Fruit fly (Drosophila melanogaster): ENCODE results near the gene CG4462.

The CG4462 gene

DNA sequence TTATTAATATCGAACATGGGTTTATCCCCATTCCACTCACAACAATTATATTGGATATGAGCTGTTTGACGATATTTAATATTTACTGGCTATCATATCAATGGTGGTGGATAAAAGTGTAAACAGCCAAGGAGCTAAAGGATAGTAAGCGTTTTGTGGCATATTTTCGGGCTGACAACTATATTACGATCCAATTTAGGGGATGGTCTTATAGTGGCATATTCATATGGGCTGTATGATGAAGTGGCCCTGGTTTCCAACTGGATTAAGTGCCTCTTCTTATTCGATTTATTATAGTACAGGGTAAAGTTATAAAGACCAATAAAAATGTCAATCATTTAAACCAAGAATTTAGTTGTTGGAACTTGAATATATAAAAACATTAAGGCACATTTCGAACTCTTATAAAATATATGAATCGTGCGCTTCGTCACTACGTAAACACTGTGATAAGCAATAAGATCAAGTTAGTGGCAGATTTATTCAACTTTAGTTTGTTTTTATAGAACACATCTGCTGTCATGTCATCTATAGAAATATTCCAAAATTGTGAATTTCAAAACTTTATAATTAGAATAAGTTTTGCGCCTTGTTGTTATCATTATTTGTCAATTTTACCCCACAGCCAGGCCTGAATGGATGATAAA, 13.9 kb upstream of the CG4462 start:
- no peak for TF ChIP-seq brk (GFP tag; optimal IDR thresholded peaks at IDR 0.05)
- TF ChIP-seq Dfd (GFP tag; optimal IDR thresholded peaks at IDR 0.05), result no peak
- TF ChIP-seq sage (GFP tag; optimal IDR thresholded peaks at IDR 0.05), result no peak
- TF ChIP-seq Sp1 (GFP tag; optimal IDR thresholded peaks at IDR 0.05), result no peak

- TF ChIP-seq Myc (optimal IDR thresholded peaks at IDR 0.05) (no peak), rgr (GFP tag; optimal IDR thresholded peaks at IDR 0.05) (no peak), Mio (GFP tag; optimal IDR thresholded peaks at IDR 0.05) (no peak), sv (GFP tag; optimal IDR thresholded peaks at IDR 0.05) (no peak), HLH106 (tag; optimal IDR thresholded peaks at IDR 0.05) (no peak), lola (GFP tag; optimal IDR thresholded peaks at IDR 0.05) (no peak), psq (GFP tag; optimal IDR thresholded peaks at IDR 0.05) (no peak), Vsx2 (GFP tag; optimal IDR thresholded peaks at IDR 0.05; ENCODE audit: partially characterized antibody) (no peak), GATAd (GFP tag; optimal IDR thresholded peaks at IDR 0.05) (no peak), ey (GFP tag; optimal IDR thresholded peaks at IDR 0.05) (no peak), h (GFP tag; optimal IDR thresholded peaks at IDR 0.05) (no peak)
These were observed 10.6 kb upstream of the CG4462 start for dm6 chr3R:19935777-19936125.

DNA sequence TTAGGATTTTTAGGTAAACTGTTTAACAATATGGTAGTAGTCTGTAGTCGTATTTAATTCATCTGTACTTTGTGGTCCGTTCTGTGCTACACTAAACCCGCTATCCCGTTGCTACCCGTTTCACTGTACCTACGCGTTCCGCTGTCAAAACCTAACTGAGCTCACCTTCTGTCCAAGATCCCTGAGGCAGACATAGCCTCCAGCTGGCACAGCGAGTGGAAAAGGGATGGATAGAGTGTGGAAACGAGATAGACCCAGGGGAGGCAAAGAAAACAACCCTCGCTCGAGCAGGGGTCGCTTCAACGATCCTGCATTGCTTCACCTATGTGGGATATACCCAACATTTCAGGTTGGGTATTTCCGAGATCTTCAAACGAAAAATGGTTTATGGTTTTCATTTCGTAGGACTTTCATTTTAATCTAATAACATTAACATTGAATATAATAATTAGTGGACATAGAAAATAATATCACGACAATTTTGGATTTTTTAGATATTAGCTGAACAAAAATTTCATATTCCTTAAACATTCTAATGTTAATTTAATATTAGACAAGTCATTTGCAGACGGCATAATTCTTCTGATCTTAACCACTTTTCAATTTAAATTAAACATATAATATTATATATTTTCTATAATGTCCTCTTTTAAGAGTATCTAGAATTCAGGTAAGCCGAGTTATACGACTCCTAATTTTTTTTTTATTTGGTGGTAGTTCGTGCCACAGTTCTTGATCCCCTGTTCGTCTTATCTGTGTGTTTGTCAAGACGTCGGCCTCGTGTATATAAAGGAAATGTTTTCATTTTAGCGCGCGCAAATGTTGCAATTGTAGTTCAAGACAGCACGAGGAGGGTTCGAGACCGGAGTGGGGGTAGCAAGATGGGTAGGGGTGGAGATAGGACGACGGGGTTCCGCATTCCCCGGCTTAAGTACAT, 9.9 kb upstream of the CG4462 start, which contains the start of gene mira:
TSS of gene mira (minus strand) at position 281 of the 937 bp plus-strand sequence.
- TF ChIP-seq br (GFP tag; optimal IDR thresholded peaks at IDR 0.05) (no peak), Mio (GFP tag; optimal IDR thresholded peaks at IDR 0.05) (no peak), brk (GFP tag; optimal IDR thresholded peaks at IDR 0.05) (no peak), Dfd (GFP tag; optimal IDR thresholded peaks at IDR 0.05) (no peak), ey (GFP tag; optimal IDR thresholded peaks at IDR 0.05) (no peak), tai (GFP tag; optimal IDR thresholded peaks at IDR 0.05) (no peak), dl (GFP tag; optimal IDR thresholded peaks at IDR 0.05; ENCODE audit: insufficient read depth in 1 of 2, partially characterized antibody in 2 of 2) (no peak), CG32264 (GFP tag; optimal IDR thresholded peaks at IDR 0.05) (no peak), jim (GFP tag; optimal IDR thresholded peaks at IDR 0.05) (no peak), h (GFP tag; optimal IDR thresholded peaks at IDR 0.05) (no peak), CrebA (GFP tag; optimal IDR thresholded peaks at IDR 0.05; ENCODE audit: borderline replicate concordance) (no peak), sv (GFP tag; optimal IDR thresholded peaks at IDR 0.05) (no peak), GATAd (GFP tag; optimal IDR thresholded peaks at IDR 0.05) (no peak), Myc (optimal IDR thresholded peaks at IDR 0.05) (no peak), foxo (GFP tag; optimal IDR thresholded peaks at IDR 0.05) (no peak), dmrt93B (GFP tag; optimal IDR thresholded peaks at IDR 0.05) (no peak), woc (GFP tag; optimal IDR thresholded peaks at IDR 0.05) (no peak)

DNA sequence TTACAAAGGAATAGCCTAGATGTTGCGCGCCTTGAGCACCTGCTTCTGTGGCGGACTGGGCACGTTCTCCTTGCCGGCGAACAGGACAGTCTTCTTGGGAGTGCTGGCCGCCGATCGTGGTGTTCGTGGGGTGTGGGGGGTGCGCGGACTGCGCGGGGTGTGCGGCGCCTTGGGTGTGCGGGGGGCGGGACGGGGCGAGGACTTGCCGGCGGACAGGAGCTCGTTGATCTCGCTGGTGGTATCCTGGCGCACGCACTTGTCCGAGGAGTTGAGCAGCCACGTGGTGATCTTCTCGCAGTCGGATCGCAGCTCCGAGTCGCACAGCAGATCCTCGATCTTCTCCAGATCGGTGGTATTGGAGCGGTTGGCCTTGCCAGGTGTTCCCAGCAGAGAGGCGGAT, 7.0 kb upstream of the CG4462 start:
- peak; percentile 95 for TF ChIP-seq Dfd (GFP tag; optimal IDR thresholded peaks at IDR 0.05)
- TF ChIP-seq Sp1 (GFP tag; optimal IDR thresholded peaks at IDR 0.05), result no peak

DNA sequence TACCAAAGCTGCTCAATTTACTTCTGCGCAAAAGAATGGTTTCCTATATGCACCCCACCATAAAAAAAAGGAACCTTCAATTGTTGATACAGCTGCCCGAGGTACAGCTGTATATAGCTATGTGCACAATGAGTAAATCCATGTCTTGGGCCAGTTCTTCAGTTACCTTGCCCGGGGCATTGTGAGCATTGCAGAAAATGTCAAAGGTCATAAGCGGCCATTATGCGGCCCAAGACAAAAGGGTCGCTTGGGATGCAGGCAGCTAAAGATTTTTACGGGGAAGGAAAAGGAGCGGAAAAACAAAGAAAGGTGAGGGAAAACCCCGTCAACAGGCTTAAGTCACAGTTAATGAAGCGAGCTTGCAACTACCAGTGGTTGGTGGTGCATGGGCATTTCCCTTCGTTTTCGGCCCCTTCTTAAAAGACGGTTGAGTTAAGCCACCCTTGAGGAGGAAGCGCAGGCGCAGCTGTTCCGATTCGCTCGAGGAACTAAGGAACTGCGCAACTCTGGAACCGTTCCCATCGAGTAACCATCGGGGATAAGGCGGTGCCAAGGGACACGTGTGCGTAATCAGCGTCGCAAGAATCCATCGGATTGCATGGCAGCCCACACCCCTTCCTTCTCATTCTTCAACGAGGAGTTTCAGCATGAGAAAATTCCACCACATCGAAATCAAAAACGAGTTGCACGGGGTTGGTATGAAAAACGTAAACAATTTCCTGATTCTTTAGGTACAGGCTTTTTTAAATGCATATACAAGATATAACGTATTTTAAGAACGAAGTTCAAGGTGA, 5.9 kb upstream of the CG4462 start:
- TF ChIP-seq Dfd (GFP tag; optimal IDR thresholded peaks at IDR 0.05) (no peak), Hr83 (GFP tag; optimal IDR thresholded peaks at IDR 0.05; ENCODE audit: poor library complexity, severe bottlenecking) (no peak), lola (GFP tag; optimal IDR thresholded peaks at IDR 0.05) (no peak), fru (GFP tag; optimal IDR thresholded peaks at IDR 0.05) (no peak), dl (GFP tag; optimal IDR thresholded peaks at IDR 0.05; ENCODE audit: insufficient read depth in 1 of 2, partially characterized antibody in 2 of 2) (no peak), ey (GFP tag; optimal IDR thresholded peaks at IDR 0.05) (no peak), Mio (GFP tag; optimal IDR thresholded peaks at IDR 0.05) (no peak), dsf (GFP tag; optimal IDR thresholded peaks at IDR 0.05; ENCODE audit: borderline replicate concordance) (no peak), psq (GFP tag; optimal IDR thresholded peaks at IDR 0.05) (no peak), CG9705 (GFP tag; optimal IDR thresholded peaks at IDR 0.05) (no peak), brk (GFP tag; optimal IDR thresholded peaks at IDR 0.05) (no peak), woc (GFP tag; optimal IDR thresholded peaks at IDR 0.05) (no peak)
